Fruit fly (Drosophila melanogaster) whole organism, wandering third instar larva: ENCODE results near the gene Mic26-27.

Experiments used
- Abd-B ChIP-seq: fragments of >200 bp; optimal IDR thresholded peaks from 2 replicates; lab custom pipeline; 2017; ENCODE audit warnings: missing biosample characterization, missing genetic modification characterization
- CG32264 ChIP-seq: fragments of 200-800 bp; sonication (Bioruptor generic); optimal IDR thresholded peaks from 2 replicates; lab custom pipeline; 2016; ENCODE audit warnings: missing biosample characterization, missing genetic modification characterization
- CG9705 ChIP-seq: fragments of 200-800 bp; sonication (Bioruptor generic); optimal IDR thresholded peaks from 2 replicates; lab custom pipeline; 2018; ENCODE audit warnings: missing biosample characterization, mild to moderate bottlenecking, missing genetic modification characterization
- CrebA ChIP-seq: fragments of 200-800 bp; sonication (Bioruptor generic); optimal IDR thresholded peaks from 2 replicates; lab custom pipeline; 2016; ENCODE audit warnings: missing biosample characterization, mild to moderate bottlenecking, missing genetic modification characterization, borderline replicate concordance
- Dfd ChIP-seq: fragments of >200 bp; optimal IDR thresholded peaks from 2 replicates; lab custom pipeline; 2017; ENCODE audit warnings: missing biosample characterization, missing genetic modification characterization
- Dif ChIP-seq: fragments of 200-275, 200-300 bp; sonication (Bioruptor generic); optimal IDR thresholded peaks from 2 replicates; lab custom pipeline; 2018; ENCODE audit warnings: missing biosample characterization, missing genetic modification characterization; ENCODE audit not compliant: partially characterized antibody
- GATAd ChIP-seq: sonication (Bioruptor generic); optimal IDR thresholded peaks from 2 replicates; lab custom pipeline; 2016; ENCODE audit warnings: missing biosample characterization, missing genetic modification characterization
- HLH106 ChIP-seq: fragments of 200-800 bp; optimal IDR thresholded peaks from 3 replicates; lab custom pipeline; 2019; ENCODE audit warnings: missing biosample characterization, mild to moderate bottlenecking, missing genetic modification characterization, moderate library complexity
- Hnf4 ChIP-seq: fragments of 200-800 bp; sonication (Bioruptor generic); optimal IDR thresholded peaks from 2 replicates; lab custom pipeline; 2016; ENCODE audit warnings: missing biosample characterization, mild to moderate bottlenecking, missing genetic modification characterization
- Hr78 ChIP-seq: fragments of >200 bp; optimal IDR thresholded peaks from 2 replicates; lab custom pipeline; 2017; ENCODE audit warnings: missing biosample characterization, missing genetic modification characterization
- Hr83 ChIP-seq: fragments of 200-300 bp; sonication (Bioruptor generic); optimal IDR thresholded peaks from 2 replicates; lab custom pipeline; 2016; ENCODE audit warnings: missing biosample characterization, mild to moderate bottlenecking, missing genetic modification characterization, moderate library complexity; ENCODE audit not compliant: poor library complexity, severe bottlenecking
- Jra ChIP-seq: sonication (Bioruptor generic); optimal IDR thresholded peaks from 2 replicates; lab custom pipeline; 2016; ENCODE audit warnings: missing biosample characterization, missing genetic modification characterization
- Mio ChIP-seq: sonication (Bioruptor generic); optimal IDR thresholded peaks from 2 replicates; lab custom pipeline; 2016; ENCODE audit warnings: missing biosample characterization, missing genetic modification characterization
- Myc ChIP-seq: fragments of >200 bp; optimal IDR thresholded peaks from 2 replicates; lab custom pipeline; 2017
- N ChIP-seq: fragments of >200 bp; optimal IDR thresholded peaks from 2 replicates; lab custom pipeline; 2018; ENCODE audit warnings: missing biosample characterization, missing external identifiers, missing genetic modification characterization
- OdsH ChIP-seq: fragments of 200-800 bp; sonication (Bioruptor generic); optimal IDR thresholded peaks from 2 replicates; lab custom pipeline; 2016; ENCODE audit warnings: missing biosample characterization, mild to moderate bottlenecking, missing genetic modification characterization
- Rel ChIP-seq, 2 experiments: fragments of 200-800 bp; sonication (Bioruptor generic) in 1 of 2; optimal IDR thresholded peaks; 2 replicates in 1 of 2; 3 replicates in 1 of 2; lab custom pipeline; 2016 to 2019; ENCODE audit warnings: mild to moderate bottlenecking in 2 of 2, missing biosample characterization in 2 of 2, missing genetic modification characterization in 2 of 2, moderate library complexity in 1 of 2
- Sp1 ChIP-seq: fragments of 200-800 bp; sonication (Bioruptor generic); optimal IDR thresholded peaks from 3 replicates; lab custom pipeline; 2019; ENCODE audit warnings: missing biosample characterization, mild to moderate bottlenecking, missing genetic modification characterization, moderate library complexity
- Vsx2 ChIP-seq: fragments of 200-300, 225-300 bp; sonication (Bioruptor generic); optimal IDR thresholded peaks from 2 replicates; lab custom pipeline; 2018; ENCODE audit warnings: missing biosample characterization, missing genetic modification characterization; ENCODE audit not compliant: partially characterized antibody
- br ChIP-seq: fragments of 200-800 bp; sonication (Bioruptor generic); optimal IDR thresholded peaks from 2 replicates; lab custom pipeline; 2016; ENCODE audit warnings: missing biosample characterization, missing genetic modification characterization
- brk ChIP-seq: fragments of 200-800 bp; sonication (Bioruptor generic); optimal IDR thresholded peaks from 2 replicates; lab custom pipeline; 2016; ENCODE audit warnings: missing biosample characterization, mild to moderate bottlenecking, missing genetic modification characterization
- dmrt93B ChIP-seq: fragments of 200-800 bp; sonication (Bioruptor generic); optimal IDR thresholded peaks from 2 replicates; lab custom pipeline; 2018; ENCODE audit warnings: missing biosample characterization, mild to moderate bottlenecking, missing genetic modification characterization
- dsf ChIP-seq: sonication (Bioruptor generic); optimal IDR thresholded peaks from 2 replicates; lab custom pipeline; 2016; ENCODE audit warnings: missing biosample characterization, missing genetic modification characterization, borderline replicate concordance
- ey ChIP-seq: fragments of 200-800 bp; sonication (Bioruptor generic); optimal IDR thresholded peaks from 2 replicates; lab custom pipeline; 2016; ENCODE audit warnings: missing biosample characterization, missing genetic modification characterization
- foxo ChIP-seq, 2 experiments: fragments of 200-800 bp; sonication (Bioruptor generic); optimal IDR thresholded peaks; 2 replicates in 1 of 2; 3 replicates in 1 of 2; lab custom pipeline; 2016 to 2017; ENCODE audit warnings: missing biosample characterization in 2 of 2, missing genetic modification characterization in 2 of 2
- fru ChIP-seq: fragments of 200-800 bp; sonication (Bioruptor generic); optimal IDR thresholded peaks from 3 replicates; lab custom pipeline; 2016; ENCODE audit warnings: missing biosample characterization, mild to moderate bottlenecking, missing genetic modification characterization
- h ChIP-seq: fragments of 200-800 bp; sonication (Bioruptor generic); optimal IDR thresholded peaks from 3 replicates; lab custom pipeline; 2016; ENCODE audit warnings: missing biosample characterization, mild to moderate bottlenecking, missing genetic modification characterization
- jim ChIP-seq: fragments of 175-275, 200-325 bp; sonication (Bioruptor generic); optimal IDR thresholded peaks from 2 replicates; lab custom pipeline; 2016; ENCODE audit warnings: missing biosample characterization, mild to moderate bottlenecking, missing genetic modification characterization
- lola ChIP-seq: fragments of >200 bp; optimal IDR thresholded peaks from 2 replicates; lab custom pipeline; 2017; ENCODE audit warnings: missing biosample characterization, missing genetic modification characterization
- pan ChIP-seq: fragments of >200 bp; optimal IDR thresholded peaks from 2 replicates; lab custom pipeline; 2017
- psq ChIP-seq: fragments of 200-800 bp; sonication (Bioruptor generic); optimal IDR thresholded peaks from 3 replicates; lab custom pipeline; 2017; ENCODE audit warnings: missing biosample characterization, mild to moderate bottlenecking, missing genetic modification characterization, moderate library complexity
- rgr ChIP-seq: fragments of 200-800 bp; sonication (Bioruptor generic); optimal IDR thresholded peaks from 3 replicates; lab custom pipeline; 2016; ENCODE audit warnings: missing biosample characterization, mild to moderate bottlenecking, missing genetic modification characterization
- sage ChIP-seq: fragments of 200-800 bp; sonication (Bioruptor generic); optimal IDR thresholded peaks from 2 replicates; lab custom pipeline; 2016; ENCODE audit warnings: missing biosample characterization, mild to moderate bottlenecking, missing genetic modification characterization
- sv ChIP-seq: fragments of 200-800 bp; sonication (Bioruptor generic); optimal IDR thresholded peaks from 3 replicates; lab custom pipeline; 2016; ENCODE audit warnings: missing biosample characterization, missing genetic modification characterization
- tai ChIP-seq: sonication (Bioruptor generic); optimal IDR thresholded peaks from 2 replicates; lab custom pipeline; 2016; ENCODE audit warnings: missing biosample characterization, missing genetic modification characterization
- usp ChIP-seq: fragments of >200 bp; optimal IDR thresholded peaks from 2 replicates; lab custom pipeline; 2017; ENCODE audit warnings: missing biosample characterization, missing genetic modification characterization
- woc ChIP-seq: sonication (Bioruptor generic); optimal IDR thresholded peaks from 2 replicates; lab custom pipeline; 2016; ENCODE audit warnings: missing biosample characterization, mild to moderate bottlenecking, missing genetic modification characterization

Gene Mic26-27

DNA sequence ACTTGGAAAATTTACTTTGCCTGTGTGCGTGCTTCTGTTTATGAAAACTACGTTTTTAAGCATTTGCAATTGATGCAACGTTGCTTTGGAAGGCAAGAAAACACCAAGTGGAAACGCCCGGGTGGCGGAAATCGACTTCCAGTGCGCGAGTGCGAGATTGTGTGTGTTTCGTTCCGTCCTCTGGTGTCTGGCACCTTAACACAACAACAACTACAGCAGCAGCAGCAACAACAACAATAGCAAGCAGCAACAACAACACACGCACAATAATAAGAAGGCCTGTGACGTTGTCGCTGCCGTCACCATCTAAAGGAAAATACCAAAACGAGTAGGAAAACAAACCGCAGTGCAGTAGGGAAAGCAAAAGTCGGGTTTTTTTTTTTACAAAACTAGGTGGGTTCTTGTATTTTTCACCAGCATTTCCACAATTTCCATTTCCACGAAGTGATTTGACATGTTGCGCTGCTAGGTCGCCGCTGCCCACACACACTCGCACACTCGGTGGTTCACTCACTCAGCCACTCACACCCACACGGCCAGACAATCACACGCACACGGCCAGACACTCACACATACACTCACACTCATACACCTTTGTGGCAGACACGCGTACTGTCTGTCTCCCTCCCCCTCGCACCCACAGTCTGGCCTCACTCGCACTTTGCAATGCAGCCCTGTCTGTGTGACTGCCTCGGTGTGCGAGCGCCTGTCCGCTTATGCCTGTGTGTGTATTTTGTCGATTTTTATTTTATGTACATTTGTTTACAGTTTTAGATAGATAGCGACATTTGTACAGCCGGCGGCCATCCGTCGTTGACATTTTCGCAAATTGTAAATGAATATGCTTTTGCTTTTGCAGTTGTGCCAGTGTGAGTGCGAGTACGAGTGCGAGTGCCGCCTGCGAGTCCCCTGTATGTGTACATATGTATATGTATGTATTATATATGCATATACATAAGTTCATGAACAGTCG lies 47.1 kb downstream of the Mic26-27 start (continued):
- TF ChIP-seq jim (GFP tag; lab: Kevin White, UChicago): no peak
- TF ChIP-seq Dfd: no peak
- peak; percentile 12 for TF ChIP-seq psq
- TF ChIP-seq sage: peak; percentile 14

DNA sequence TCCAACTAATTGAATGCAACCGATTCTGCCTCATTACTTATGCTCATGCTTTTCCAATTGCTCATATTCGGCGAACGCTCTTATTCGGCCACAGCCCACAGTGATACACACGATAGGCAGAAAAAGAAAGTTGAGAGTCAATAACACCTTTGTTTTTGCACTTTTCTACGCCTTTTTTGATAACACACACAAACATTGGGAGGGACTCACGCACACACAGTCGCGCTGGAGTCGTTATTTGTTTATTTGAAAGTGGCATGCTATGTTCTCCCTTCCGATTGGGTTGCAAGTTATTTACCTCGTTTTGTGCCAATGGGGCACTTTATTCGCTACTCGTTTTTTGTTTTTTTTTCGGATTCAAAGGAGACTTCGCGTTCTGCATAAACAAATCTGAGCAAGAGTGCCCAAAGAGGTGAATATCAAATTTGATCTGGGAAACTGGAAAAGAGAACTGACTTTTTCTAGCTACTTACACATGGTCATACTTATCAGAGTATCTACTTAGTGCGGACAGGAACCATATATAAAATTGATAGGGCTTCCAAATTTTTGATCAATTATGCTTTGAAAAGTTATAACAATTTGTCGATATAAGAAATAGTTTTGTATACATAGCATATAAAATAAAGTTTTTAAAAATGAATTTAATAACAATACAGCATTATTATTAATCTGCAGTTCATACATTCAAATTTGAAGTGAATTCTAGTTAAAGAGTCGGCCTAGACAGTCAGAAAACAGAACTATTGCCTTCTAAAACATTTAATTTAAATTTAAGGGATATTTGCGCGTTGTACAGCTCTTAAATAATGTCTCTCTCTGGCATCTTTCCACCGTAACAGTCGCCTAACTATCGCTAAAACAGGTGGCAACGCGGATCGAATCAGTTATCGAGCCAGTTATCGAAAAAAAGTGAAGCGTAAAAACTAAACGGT lies 48.1 kb downstream of the Mic26-27 start, which contains the start of the genes Mhcl and Akt:
Gene Mhcl (minus strand): TSS at position 429 of the 935 bp plus-strand sequence.
Gene Akt (plus strand): TSS at position 896 of the 935 bp plus-strand sequence.
- TF ChIP-seq Hnf4 (GFP tag; lab: Kevin White, UChicago) (peak; percentile 3), Vsx2 (GFP tag; lab: Kevin White, UChicago) (no peak), tai (GFP tag; lab: Kevin White, UChicago) (peak; percentile 17), brk (peak; percentile 14), sage (no peak), Dfd (no peak), Myc (lab: Kevin White, UChicago) (peak; percentile 27), foxo (GFP tag; optimal IDR thresholded peaks at IDR 0.05; lab: Kevin White, UChicago) (peak in 1 of 2 experiments; percentile 1), sv (GFP tag; lab: Kevin White, UChicago) (peak; percentile 6), HLH106 (tag; lab: Kevin White, UChicago) (peak; percentile 37), GATAd (GFP tag; lab: Kevin White, UChicago) (no peak), Abd-B (no peak), Hr83 (no peak)

DNA sequence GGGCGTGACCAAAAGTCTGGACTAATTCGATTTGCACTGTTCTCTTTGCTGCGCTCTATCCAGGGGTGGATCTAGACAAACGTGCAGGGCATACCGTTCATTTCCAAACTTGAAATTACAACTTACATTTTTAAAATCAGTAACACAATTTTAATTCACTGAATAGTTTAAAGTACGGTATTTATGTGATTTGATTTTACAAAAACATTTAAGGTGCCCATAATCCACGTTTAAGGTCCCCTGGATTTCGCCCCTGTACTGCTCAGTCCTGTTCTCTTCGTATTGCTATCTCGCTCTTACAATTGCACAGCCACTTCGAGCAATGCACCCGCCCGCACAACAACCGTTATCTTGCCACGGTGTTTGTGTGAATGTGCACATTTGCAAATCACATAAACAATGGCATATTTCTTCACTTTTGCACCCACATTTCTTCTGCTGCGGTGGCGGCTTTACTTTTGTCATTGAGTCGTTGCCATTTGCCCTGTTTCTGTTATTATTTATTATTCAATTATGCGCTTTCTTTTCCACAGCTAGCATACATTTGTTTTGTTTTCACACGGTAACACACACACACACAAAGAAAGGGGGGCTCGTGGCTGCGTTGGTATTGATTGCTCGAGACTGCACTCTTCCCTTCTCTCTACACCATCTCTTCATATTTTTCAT lies 48.9 kb downstream of the Mic26-27 start:
- TF ChIP-seq jim (GFP tag; lab: Kevin White, UChicago): peak; percentile 69
- TF ChIP-seq lola (GFP tag; lab: Kevin White, UChicago): no peak
- no peak for TF ChIP-seq pan (lab: Kevin White, UChicago)
- TF ChIP-seq sv (GFP tag; lab: Kevin White, UChicago): peak; percentile 9
- peak; percentile 99 for TF ChIP-seq ey (GFP tag; lab: Kevin White, UChicago)
- no peak for TF ChIP-seq N
- peak; percentile 93 for TF ChIP-seq GATAd (GFP tag; lab: Kevin White, UChicago)
- TF ChIP-seq br (GFP tag; lab: Kevin White, UChicago): peak; percentile 99
- peak; percentile 98 for TF ChIP-seq Hnf4 (GFP tag; lab: Kevin White, UChicago)
- no peak for TF ChIP-seq Abd-B
- peak; percentile 86 for TF ChIP-seq Mio (GFP tag; lab: Kevin White, UChicago)
- peak; percentile 99 for TF ChIP-seq h (GFP tag; lab: Kevin White, UChicago)
- no peak for TF ChIP-seq brk
- TF ChIP-seq HLH106 (tag; lab: Kevin White, UChicago): peak; percentile 99
- TF ChIP-seq Hr83: peak; percentile 79
- peak; percentile 96 for TF ChIP-seq sage
- peak; percentile 97 for TF ChIP-seq Sp1 (GFP tag; lab: Kevin White, UChicago)
- peak; percentile 98 for TF ChIP-seq dmrt93B
- no peak for TF ChIP-seq Dif (GFP tag; lab: Kevin White, UChicago)
- peak; percentile 89 for TF ChIP-seq dsf (GFP tag; lab: Kevin White, UChicago)
- TF ChIP-seq Rel (GFP tag; optimal IDR thresholded peaks at IDR 0.05; lab: Kevin White, UChicago): peak; percentile 82
- TF ChIP-seq Rel (tag; optimal IDR thresholded peaks at IDR 0.05; lab: Kevin White, UChicago): peak; percentile 87
- no peak for TF ChIP-seq Hr78 (GFP tag; lab: Kevin White, UChicago)
- TF ChIP-seq CrebA (GFP tag; lab: Kevin White, UChicago): peak; percentile 72
- TF ChIP-seq Myc (lab: Kevin White, UChicago): no peak
- peak; percentile 99 for TF ChIP-seq rgr
- TF ChIP-seq psq: peak; percentile 96
- TF ChIP-seq OdsH (GFP tag; lab: Kevin White, UChicago): peak; percentile 99
- peak; percentile 97 for TF ChIP-seq woc (GFP tag; lab: Kevin White, UChicago)
- TF ChIP-seq usp (GFP tag; lab: Kevin White, UChicago): no peak
- peak; percentile 88 to 99 for TF ChIP-seq foxo (GFP tag; optimal IDR thresholded peaks at IDR 0.05; lab: Kevin White, UChicago)
- peak; percentile 95 for TF ChIP-seq Jra (GFP tag; lab: Kevin White, UChicago)
- TF ChIP-seq CG32264 (GFP tag; lab: Kevin White, UChicago): peak; percentile 96
- TF ChIP-seq fru (GFP tag; lab: Kevin White, UChicago): peak; percentile 99
- TF ChIP-seq CG9705 (GFP tag; lab: Kevin White, UChicago): peak; percentile 95
